Worm (Caenorhabditis elegans) whole organism, young adult: ENCODE results near the gene K08E7.4.

Source experiments
- B0019.2 ChIP-seq: fragments of 200-800 bp; sonication (Bioruptor generic); conservative IDR thresholded peaks from 2 replicates; pipeline ENCODE4 v1.3.6; 2022; ENCODE audit warnings: missing genetic modification reagents, missing genetic modification characterization, missing compliant biosample characterization
- B0035.1 ChIP-seq: sonication (generic microtip); optimal IDR thresholded peaks from 2 replicates; lab custom pipeline; 2016; ENCODE audit warnings: missing genetic modification characterization, mild to moderate bottlenecking, missing compliant biosample characterization, missing genotype, missing genetic modification reagents
- B0336.3 ChIP-seq: fragments of 200-800 bp; sonication (Bioruptor generic); IDR thresholded peaks from 2 replicates; pipeline ENCODE4 v1.3.6; 2022; ENCODE audit warnings: missing genetic modification characterization, missing compliant biosample characterization
- F33H1.4 ChIP-seq: fragments of 200-800 bp; sonication (Bioruptor generic); IDR thresholded peaks from 2 replicates; pipeline ENCODE4 v1.3.6; 2022; ENCODE audit warnings: missing genetic modification reagents, missing genetic modification characterization, missing compliant biosample characterization
- T07F8.4 ChIP-seq: sonication (generic microtip); optimal IDR thresholded peaks from 2 replicates; lab custom pipeline; 2016; ENCODE audit warnings: mild to moderate bottlenecking, missing genetic modification characterization, moderate library complexity, missing compliant biosample characterization
- T26A5.8 ChIP-seq: sonication (generic microtip); optimal IDR thresholded peaks from 2 replicates; lab custom pipeline; 2016; ENCODE audit warnings: missing genetic modification characterization, missing compliant biosample characterization
- Y79H2A.3 ChIP-seq: fragments of 200-800 bp; sonication (Bioruptor generic); conservative IDR thresholded peaks from 2 replicates; pipeline ENCODE4 v1.3.6; 2022; ENCODE audit warnings: missing genetic modification reagents, missing genetic modification characterization, missing compliant biosample characterization
- Y95B8A.8 ChIP-seq: fragments of 200-800 bp; sonication (Bioruptor generic); IDR thresholded peaks from 2 replicates; pipeline ENCODE4 v1.3.6; 2022; ENCODE audit warnings: missing genetic modification reagents, missing genetic modification characterization, missing compliant biosample characterization
- ceh-27 ChIP-seq: fragments of 200-800 bp; sonication (Bioruptor generic); optimal IDR thresholded peaks from 2 replicates; lab custom pipeline; 2018; ENCODE audit warnings: mild to moderate bottlenecking, missing genetic modification characterization, moderate library complexity, missing compliant biosample characterization
- ceh-40 ChIP-seq: fragments of 200-800 bp; sonication (Bioruptor generic); IDR thresholded peaks from 2 replicates; pipeline ENCODE4 v1.3.6; 2022; ENCODE audit warnings: missing genetic modification characterization, missing compliant biosample characterization
- die-1 ChIP-seq: sonication (generic microtip); optimal IDR thresholded peaks from 2 replicates; lab custom pipeline; 2016; ENCODE audit warnings: missing genotype, mild to moderate bottlenecking, missing genetic modification characterization, missing compliant biosample characterization
- efl-1 ChIP-seq: fragments of 150-350 bp; optimal IDR thresholded peaks from 2 replicates; lab custom pipeline; 2014; ENCODE audit warnings: missing biosample characterization, missing genetic modification reagents, missing genetic modification characterization
- hmg-1.2 ChIP-seq: fragments of 200-800 bp; sonication (Bioruptor generic); IDR thresholded peaks from 2 replicates; pipeline ENCODE4 v1.3.6; 2022; ENCODE audit warnings: missing genetic modification reagents, missing genetic modification characterization, missing compliant biosample characterization
- let-526 ChIP-seq: fragments of 200-800 bp; sonication (Bioruptor generic); IDR thresholded peaks from 2 replicates; pipeline ENCODE4 v1.3.6; 2022; ENCODE audit warnings: missing genetic modification reagents, missing genetic modification characterization, missing compliant biosample characterization
- lin-40 ChIP-seq: sonication (generic microtip); optimal IDR thresholded peaks from 2 replicates; lab custom pipeline; 2016; ENCODE audit warnings: missing genetic modification characterization, mild to moderate bottlenecking, missing compliant biosample characterization, missing genotype, missing genetic modification reagents
- lsy-27 ChIP-seq: sonication (generic microtip); optimal IDR thresholded peaks from 2 replicates; lab custom pipeline; 2017; ENCODE audit warnings: missing genetic modification characterization, mild to moderate bottlenecking, missing compliant biosample characterization, antibody characterized with exemption, missing genotype, borderline replicate concordance; ENCODE audit not compliant: insufficient read depth
- madf-6 ChIP-seq: fragments of 200-800 bp; sonication (Bioruptor generic); IDR thresholded peaks from 2 replicates; pipeline ENCODE4 v1.3.6; 2022; ENCODE audit warnings: missing genetic modification reagents, missing genetic modification characterization, missing compliant biosample characterization
- mxl-1 ChIP-seq: sonication (generic microtip); optimal IDR thresholded peaks from 2 replicates; lab custom pipeline; 2016; ENCODE audit warnings: missing genetic modification characterization, missing compliant biosample characterization
- nfya-1 ChIP-seq: sonication (generic microtip); optimal IDR thresholded peaks from 2 replicates; lab custom pipeline; 2017; ENCODE audit warnings: antibody characterized with exemption, missing compliant biosample characterization, missing genetic modification characterization, borderline replicate concordance; ENCODE audit not compliant: insufficient read depth
- nfya-2 ChIP-seq: fragments of 200-800 bp; sonication (Bioruptor generic); IDR thresholded peaks from 2 replicates; pipeline ENCODE4 v1.3.6; 2022; ENCODE audit warnings: missing genetic modification reagents, missing genetic modification characterization, missing compliant biosample characterization
- nfyb-1 ChIP-seq: fragments of 200-800 bp; sonication (Bioruptor generic); IDR thresholded peaks from 2 replicates; pipeline ENCODE4 v1.3.6; 2022; ENCODE audit warnings: missing genetic modification reagents, missing genetic modification characterization, missing compliant biosample characterization
- pbrm-1 ChIP-seq: fragments of 200-800 bp; sonication (Bioruptor generic); IDR thresholded peaks from 2 replicates; pipeline ENCODE4 v1.3.6; 2022; ENCODE audit warnings: missing genetic modification reagents, missing genetic modification characterization, missing compliant biosample characterization
- repo-1 ChIP-seq: sonication (generic microtip); optimal IDR thresholded peaks from 2 replicates; lab custom pipeline; 2017; ENCODE audit warnings: mild to moderate bottlenecking, missing genetic modification characterization, missing compliant biosample characterization
- snpc-1.1 ChIP-seq: sonication (generic microtip); optimal IDR thresholded peaks from 2 replicates; lab custom pipeline; 2017; ENCODE audit warnings: missing genetic modification characterization, mild to moderate bottlenecking, missing compliant biosample characterization, antibody characterized with exemption, moderate library complexity, missing genotype, missing genetic modification reagents; ENCODE audit not compliant: insufficient read depth
- somi-1 ChIP-seq: fragments of 200-800 bp; sonication (Bioruptor generic); optimal IDR thresholded peaks from 2 replicates; lab custom pipeline; 2018; ENCODE audit warnings: mild to moderate bottlenecking, missing genetic modification characterization, missing compliant biosample characterization
- tbp1 ChIP-seq: fragments of 200-800 bp; sonication (Bioruptor generic); optimal IDR thresholded peaks from 2 replicates; lab custom pipeline; 2018; ENCODE audit warnings: mild to moderate bottlenecking, missing genetic modification characterization, missing compliant biosample characterization
- tlf-1 ChIP-seq: fragments of 200-800 bp; sonication (Bioruptor generic); optimal IDR thresholded peaks from 2 replicates; lab custom pipeline; 2018; ENCODE audit warnings: mild to moderate bottlenecking, missing genetic modification characterization, missing compliant biosample characterization
- xnd-1 ChIP-seq: sonication (generic microtip); optimal IDR thresholded peaks from 2 replicates; lab custom pipeline; 2016; ENCODE audit warnings: missing genotype, missing genetic modification reagents, missing genetic modification characterization, missing compliant biosample characterization
- zfh-2 ChIP-seq: fragments of 200-800 bp; sonication (Bioruptor generic); conservative IDR thresholded peaks from 2 replicates; pipeline ENCODE4 v1.3.6; 2022; ENCODE audit warnings: missing genetic modification reagents, missing genetic modification characterization, missing compliant biosample characterization
- zim-3 ChIP-seq: sonication (generic microtip); optimal IDR thresholded peaks from 2 replicates; lab custom pipeline; 2017; ENCODE audit warnings: mild to moderate bottlenecking, missing genetic modification characterization, moderate library complexity, missing compliant biosample characterization

K08E7.4 gene

DNA sequence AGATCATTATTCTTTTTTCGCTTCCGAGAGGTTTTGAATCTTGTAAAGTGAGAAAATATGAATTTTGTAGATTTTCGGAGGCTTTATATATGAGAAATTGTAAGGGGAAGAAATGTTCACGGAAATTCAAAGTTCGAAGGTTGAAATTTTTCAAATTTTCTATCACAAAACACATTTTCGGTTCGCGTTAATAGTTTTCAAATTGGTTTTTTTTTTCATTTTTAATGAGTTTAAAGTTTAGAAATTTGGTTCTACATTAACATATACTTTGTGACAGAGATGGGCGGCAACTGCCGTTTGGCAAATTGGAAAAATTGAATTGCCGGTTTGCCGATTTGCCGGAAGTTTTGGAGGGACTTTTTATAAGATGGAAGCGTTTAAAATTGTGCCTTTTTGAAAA is at the start of gene K08E7.4:
TSS of gene K08E7.4 (minus strand) at position 101 of the 400 bp plus-strand sequence.
- TF ChIP-seq lsy-27 (tag; lab: Kevin White, UChicago) (no peak), Y79H2A.3 (GFP tag; lab: Robert Waterston, UW) (no peak), die-1 (tag; lab: Kevin White, UChicago) (no peak), T07F8.4 (tag; lab: Kevin White, UChicago) (no peak), somi-1 (no peak), pbrm-1 (GFP tag; lab: Robert Waterston, UW) (no peak), B0019.2 (GFP tag; lab: Robert Waterston, UW) (no peak), nfya-1 (tag; lab: Kevin White, UChicago) (no peak), ceh-40 (GFP tag; lab: Robert Waterston, UW) (no peak), let-526 (GFP tag; lab: Robert Waterston, UW) (no peak), repo-1 (tag; lab: Kevin White, UChicago) (no peak), lin-40 (no peak), tbp1 (GFP tag; lab: Kevin White, UChicago) (no peak), Y95B8A.8 (GFP tag; lab: Robert Waterston, UW) (no peak), B0336.3 (GFP tag; lab: Robert Waterston, UW) (no peak), B0035.1 (no peak), mxl-1 (tag; lab: Kevin White, UChicago) (no peak), nfya-2 (GFP tag; lab: Robert Waterston, UW) (no peak), ceh-27 (GFP tag; lab: Kevin White, UChicago) (no peak), snpc-1.1 (no peak)

DNA sequence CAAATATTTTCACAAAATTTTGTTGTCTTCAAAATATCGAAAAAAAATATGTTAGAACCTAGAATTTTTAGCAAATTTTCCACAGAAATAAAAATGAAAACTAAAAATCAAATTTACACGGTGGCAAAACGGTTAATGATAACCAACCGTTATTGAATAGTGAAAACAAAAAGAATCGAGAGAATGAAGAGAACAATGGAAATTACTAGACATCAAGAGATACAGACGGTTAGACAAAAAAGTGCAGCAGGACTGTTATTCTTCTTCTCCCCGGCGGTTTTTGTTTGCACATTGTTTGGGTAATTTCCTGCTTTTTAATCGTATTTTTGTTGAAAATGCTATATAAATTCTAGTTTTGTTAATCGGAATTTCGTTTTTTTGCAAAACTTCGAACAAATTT is 47.9 kb upstream of the K08E7.4 start:
- TF ChIP-seq F33H1.4 (GFP tag; lab: Robert Waterston, UW) (no peak), tlf-1 (GFP tag; lab: Kevin White, UChicago) (no peak), hmg-1.2 (GFP tag; lab: Robert Waterston, UW) (peak; percentile 38; the same call in 1 of the 2 replicates)

DNA sequence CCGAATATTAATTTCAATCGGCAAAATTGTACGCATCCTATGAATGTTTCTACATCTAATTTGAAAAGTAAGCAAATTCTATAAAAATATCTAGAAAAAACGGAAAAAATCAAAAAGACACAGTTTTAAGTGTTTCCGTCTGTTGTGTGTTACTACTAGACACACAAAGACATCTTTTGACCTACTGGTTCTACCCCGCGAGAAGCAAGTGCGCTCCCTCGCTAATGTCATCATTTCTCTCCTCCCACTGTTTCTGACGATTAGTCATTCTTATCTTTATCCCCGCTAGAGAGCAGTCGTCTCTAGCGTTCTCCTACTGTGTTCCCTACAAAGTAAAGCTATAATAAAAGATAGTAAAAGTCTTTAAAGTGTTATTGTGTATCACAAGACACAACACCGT is 47.0 kb upstream of the K08E7.4 start:
- TF ChIP-seq nfya-1 (tag; lab: Kevin White, UChicago) (no peak), madf-6 (peak; percentile 84), xnd-1 (tag; lab: Kevin White, UChicago) (peak; percentile 62), efl-1 (GFP tag; lab: Kevin White, UChicago) (peak; percentile 74)

ce11 chrIV:12616943-12617689 is 46.2 kb upstream of the K08E7.4 start:
- TF ChIP-seq zfh-2 (GFP tag; lab: Robert Waterston, UW) (peak; percentile 72), T26A5.8 (tag; lab: Kevin White, UChicago) (no peak), nfyb-1 (GFP tag; lab: Robert Waterston, UW) (peak; percentile 69; the same call in 1 of the 2 replicates), zim-3 (tag; lab: Kevin White, UChicago) (no peak)
